Worm (Caenorhabditis elegans) whole organism, midembryonic: ENCODE results near the gene vps-15.

Experiments used
- T22C8.4 ChIP-seq: fragments of 200-800 bp; sonication (Bioruptor generic); IDR thresholded peaks from 2 replicates; pipeline ENCODE4 v1.3.6; 2022; ENCODE audit warnings: missing genetic modification characterization, missing compliant biosample characterization
- cog-1 ChIP-seq: sonication (generic microtip); optimal IDR thresholded peaks from 2 replicates; lab custom pipeline; 2016; ENCODE audit warnings: missing genetic modification characterization, missing compliant biosample characterization
- flt-1 ChIP-seq: fragments of 200-800 bp; sonication (Bioruptor generic); IDR thresholded peaks from 2 replicates; pipeline ENCODE4 v1.3.6; 2022; ENCODE audit warnings: missing genetic modification characterization, missing compliant biosample characterization
- klf-2 ChIP-seq: fragments of 200-800 bp; sonication (Bioruptor generic); conservative IDR thresholded peaks from 2 replicates; pipeline ENCODE4 v1.3.6; 2022; ENCODE audit warnings: missing genetic modification reagents, missing genetic modification characterization, missing compliant biosample characterization
- med-1 ChIP-seq: sonication (generic microtip); optimal IDR thresholded peaks from 2 replicates; lab custom pipeline; 2017; ENCODE audit warnings: missing genetic modification characterization, mild to moderate bottlenecking, missing compliant biosample characterization, antibody characterized with exemption, missing genetic modification reagents; ENCODE audit not compliant: insufficient read depth
- ref-1 ChIP-seq: fragments of 200-800 bp; sonication (Bioruptor generic); conservative IDR thresholded peaks from 2 replicates; pipeline ENCODE4 v1.3.6; 2022; ENCODE audit warnings: missing genetic modification reagents, missing genetic modification characterization, missing compliant biosample characterization
- tab-1 ChIP-seq: fragments of 200-800 bp; sonication (Bioruptor generic); IDR thresholded peaks from 2 replicates; pipeline ENCODE4 v1.3.6; 2022; ENCODE audit warnings: missing genetic modification characterization, missing compliant biosample characterization
- ztf-23 ChIP-seq: fragments of 200-800 bp; sonication (Bioruptor generic); IDR thresholded peaks from 2 replicates; pipeline ENCODE4 v1.3.6; 2022; ENCODE audit warnings: missing genetic modification reagents, missing genetic modification characterization, missing compliant biosample characterization
- ztf-29 ChIP-seq: fragments of 200-800 bp; sonication (Bioruptor generic); IDR thresholded peaks from 2 replicates; pipeline ENCODE4 v1.3.6; 2022; ENCODE audit warnings: missing genetic modification reagents, missing genetic modification characterization, missing compliant biosample characterization

vps-15 gene

DNA sequence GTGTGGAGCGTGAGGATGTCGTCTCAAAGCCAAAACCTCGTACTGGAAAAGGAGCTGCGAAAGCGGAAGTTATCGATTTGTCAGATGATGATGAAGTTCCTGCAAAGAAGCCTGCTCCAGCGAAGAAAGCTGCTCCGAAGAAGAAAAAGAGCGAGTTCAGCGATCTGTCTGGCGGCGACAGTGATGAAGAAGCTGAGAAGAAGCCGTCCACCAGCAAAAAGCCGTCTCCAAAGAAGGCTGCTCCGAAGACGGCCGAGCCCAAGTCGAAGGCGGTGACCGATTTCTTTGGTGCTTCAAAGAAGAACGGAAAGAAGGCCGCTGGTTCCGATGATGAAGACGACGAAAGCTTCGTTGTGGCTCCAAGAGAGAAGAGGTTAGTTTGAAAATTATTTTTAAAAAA, 35.9 kb downstream of the vps-15 start:
- TF ChIP-seq T22C8.4 (GFP tag; lab: Robert Waterston, UW), result no peak
- no peak for TF ChIP-seq klf-2 (GFP tag; lab: Robert Waterston, UW)
- TF ChIP-seq med-1, result no peak
- no peak for TF ChIP-seq flt-1 (GFP tag; lab: Robert Waterston, UW)
- TF ChIP-seq ztf-23 (GFP tag; lab: Robert Waterston, UW), result no peak
- TF ChIP-seq ztf-29, result no peak

DNA sequence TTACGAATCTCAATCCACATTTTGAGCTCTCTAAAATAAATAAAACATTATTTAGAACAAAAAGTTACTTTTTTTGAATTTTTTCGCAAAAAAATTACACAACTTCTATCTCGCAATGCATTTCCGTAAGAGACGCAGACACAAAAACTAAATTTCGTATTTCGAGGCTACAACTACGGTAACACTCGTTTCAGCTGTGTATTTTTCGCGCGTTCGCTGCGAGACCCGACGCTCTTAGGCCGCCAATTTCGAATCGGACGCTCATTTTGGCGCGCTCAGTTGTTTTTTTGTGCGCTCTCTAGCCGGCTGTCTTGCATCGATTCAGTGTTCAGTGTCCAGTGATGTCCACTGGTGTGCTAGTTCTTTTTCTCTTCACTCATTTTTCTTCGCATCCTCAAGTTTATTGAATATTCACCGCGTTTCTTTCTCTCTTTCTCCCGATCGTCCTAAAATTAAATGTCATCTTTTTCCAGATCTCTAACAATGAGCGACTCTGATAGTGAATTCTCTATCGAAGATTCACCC, 40.9 kb downstream of the vps-15 start, which contains the start of the genes npp-3 and top-2:
TSS of gene npp-3 (minus strand) at position 115 of the 525 bp plus-strand sequence.
TSS of gene top-2 (plus strand) at position 475 of the 525 bp plus-strand sequence.
- TF ChIP-seq flt-1 (GFP tag; lab: Robert Waterston, UW) (no peak), T22C8.4 (GFP tag; lab: Robert Waterston, UW) (no peak), med-1 (no peak), ztf-29 (peak; percentile 40; the same call in 1 of the 2 replicates), ref-1 (no peak)

DNA sequence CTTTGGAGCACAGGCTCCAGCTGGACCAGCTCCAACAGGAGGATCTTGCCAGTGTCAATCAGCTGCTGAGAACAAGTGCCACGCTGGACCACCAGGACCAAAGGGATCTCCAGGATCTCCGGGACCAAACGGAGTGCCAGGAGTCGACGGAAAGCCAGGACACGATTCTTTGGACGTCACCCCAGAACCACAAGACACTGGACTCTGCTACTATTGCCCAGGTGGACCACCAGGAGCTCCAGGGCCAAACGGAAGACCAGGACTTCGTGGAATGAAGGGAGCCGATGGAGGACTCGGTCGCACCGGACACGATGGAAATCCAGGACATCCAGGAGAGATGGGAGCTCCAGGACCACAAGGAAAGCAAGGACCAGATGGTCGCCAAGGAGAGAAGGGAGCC, 46.8 kb downstream of the vps-15 start:
- TF ChIP-seq ztf-29 (no peak), tab-1 (GFP tag; lab: Robert Waterston, UW) (no peak), klf-2 (GFP tag; lab: Robert Waterston, UW) (no peak), ztf-23 (GFP tag; lab: Robert Waterston, UW) (no peak), ref-1 (no peak), cog-1 (tag; lab: Kevin White, UChicago) (no peak), flt-1 (GFP tag; lab: Robert Waterston, UW) (no peak), T22C8.4 (GFP tag; lab: Robert Waterston, UW) (no peak), med-1 (no peak)

DNA sequence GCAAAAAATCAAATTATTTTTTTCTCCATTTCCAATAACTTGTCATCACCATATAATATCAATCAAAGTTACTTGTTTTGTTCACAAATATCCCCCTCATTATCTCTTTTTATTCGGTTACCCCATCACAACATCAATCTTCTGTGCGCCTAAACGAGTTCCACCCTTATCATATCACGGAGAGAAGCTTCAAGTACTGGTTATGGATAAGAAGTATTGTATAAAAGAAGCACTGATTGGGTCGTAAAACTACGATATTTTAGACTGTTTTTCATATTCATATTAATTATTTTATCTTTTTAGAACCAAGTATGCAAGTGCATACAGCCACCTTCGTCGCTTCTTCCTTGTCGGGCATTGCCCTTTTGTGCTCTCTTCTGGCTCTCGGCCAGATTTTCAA, 47.4 kb downstream of the vps-15 start, which contains the start of gene col-84:
TSS of gene col-84 (plus strand) at position 301 of the 400 bp plus-strand sequence.
- TF ChIP-seq med-1 (no peak), tab-1 (GFP tag; lab: Robert Waterston, UW) (no peak), ztf-23 (GFP tag; lab: Robert Waterston, UW) (no peak), T22C8.4 (GFP tag; lab: Robert Waterston, UW) (no peak), ref-1 (no peak), cog-1 (tag; lab: Kevin White, UChicago) (no peak), flt-1 (GFP tag; lab: Robert Waterston, UW) (no peak), klf-2 (GFP tag; lab: Robert Waterston, UW) (no peak), ztf-29 (no peak)

DNA sequence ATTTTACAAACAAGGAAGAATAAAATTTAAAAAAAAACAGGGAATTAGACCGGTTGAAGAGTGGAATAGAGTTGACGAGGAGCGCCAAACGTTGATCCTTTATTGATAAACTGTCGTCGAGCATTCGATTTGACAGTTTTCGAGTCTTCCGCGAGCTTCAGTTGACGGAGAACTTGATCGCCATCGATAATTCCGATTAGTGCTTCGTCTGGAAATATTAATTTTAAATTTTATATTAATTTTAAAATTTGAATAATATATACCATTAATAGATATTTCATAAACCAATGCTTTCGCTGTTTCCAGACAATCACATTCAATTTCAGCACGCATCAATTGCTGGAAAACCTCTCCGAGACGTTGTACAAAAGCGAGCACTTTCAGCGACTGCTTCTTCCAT, 50.0 kb downstream of the vps-15 start, which contains the start of gene K12D12.4:
TSS of gene K12D12.4 (minus strand) at position 101 of the 400 bp plus-strand sequence.
- TF ChIP-seq klf-2 (GFP tag; lab: Robert Waterston, UW) (no peak), flt-1 (GFP tag; lab: Robert Waterston, UW) (no peak), tab-1 (GFP tag; lab: Robert Waterston, UW) (no peak), ztf-29 (no peak), ref-1 (no peak), ztf-23 (GFP tag; lab: Robert Waterston, UW) (no peak), med-1 (no peak), cog-1 (tag; lab: Kevin White, UChicago) (no peak), T22C8.4 (GFP tag; lab: Robert Waterston, UW) (no peak)

DNA sequence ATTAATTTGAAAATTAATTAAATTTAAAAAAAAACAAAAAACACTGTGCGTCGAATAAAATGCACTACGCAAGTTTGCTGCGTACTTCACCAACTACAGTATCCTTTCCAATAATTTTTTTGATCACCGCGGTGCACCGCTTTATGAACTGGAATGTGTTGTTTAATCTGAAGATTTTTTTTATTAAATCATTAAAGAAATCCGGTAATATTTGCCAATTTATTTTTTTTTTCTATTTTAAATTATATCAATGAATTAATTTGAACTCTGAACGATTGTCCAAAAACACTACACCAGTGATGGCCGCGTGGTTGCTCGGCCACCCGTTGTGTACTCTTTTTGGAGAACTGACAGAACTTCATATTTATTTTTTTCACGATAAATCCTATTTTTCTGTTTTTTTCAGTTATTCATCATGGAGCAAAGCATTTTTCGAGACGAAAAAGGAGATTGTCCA, 55.0 kb downstream of the vps-15 start, which contains the start of gene K12D12.5:
TSS of gene K12D12.5 (plus strand) at position 407 of the 457 bp plus-strand sequence.
- TF ChIP-seq ztf-29 (no peak), klf-2 (GFP tag; lab: Robert Waterston, UW) (no peak), T22C8.4 (GFP tag; lab: Robert Waterston, UW) (no peak), flt-1 (GFP tag; lab: Robert Waterston, UW) (no peak)

DNA sequence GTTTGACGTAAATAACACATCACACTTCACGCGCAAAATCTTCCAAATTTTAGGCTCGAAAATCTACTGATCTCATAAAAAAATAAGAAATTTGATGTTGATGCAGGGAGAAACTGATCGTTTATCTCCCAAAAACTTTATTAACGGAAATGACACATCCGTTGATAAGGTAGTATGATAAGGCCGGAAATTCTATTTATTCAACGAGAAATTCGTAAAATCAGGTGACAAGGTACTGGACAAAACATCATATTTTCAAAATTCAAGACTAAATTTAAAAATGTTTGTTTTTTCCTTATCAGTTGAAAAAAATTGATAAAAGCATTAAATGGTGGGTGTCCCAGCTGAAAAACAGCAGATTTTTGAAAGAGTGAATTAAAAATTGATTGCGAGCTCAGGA, 55.8 kb downstream of the vps-15 start:
- no peak for TF ChIP-seq T22C8.4 (GFP tag; lab: Robert Waterston, UW)
